Fruit fly (Drosophila melanogaster): ENCODE measurements around the gene bbg.
A peak's percentile ranks its signal among the peaks of the same experiment; 100 is the strongest.

bbg gene

dm6 chr3L:14427292-14427729 is 108.8 kb downstream of the bbg start (continued):
- TF ChIP-seq CG4318 (GFP tag; optimal IDR thresholded peaks at IDR 0.05) = no peak
- no peak for TF ChIP-seq CG11902 (GFP tag; optimal IDR thresholded peaks at IDR 0.05)
- peak; percentile 95 for TF ChIP-seq CG6854 (GFP tag; optimal IDR thresholded peaks at IDR 0.05)
- TF ChIP-seq CG8119 (GFP tag; IDR thresholded peaks at IDR 0.05) = peak; percentile 59; the same call in 2 of the 3 replicates
- TF ChIP-seq fkh (GFP tag; optimal IDR thresholded peaks at IDR 0.05) = peak; percentile 25
- no peak for TF ChIP-seq OdsH (GFP tag; optimal IDR thresholded peaks at IDR 0.05)
- peak; percentile 76; the same call in 2 of the 3 replicates for TF ChIP-seq CG6163 (GFP tag; IDR thresholded peaks at IDR 0.05)
- TF ChIP-seq CG15336 (GFP tag; IDR thresholded peaks at IDR 0.05) = peak; percentile 56; the same call in 1 of the 2 replicates
- TF ChIP-seq achi (GFP tag; optimal IDR thresholded peaks at IDR 0.05) = peak; percentile 50
- no peak for TF ChIP-seq CG11762 (GFP tag; optimal IDR thresholded peaks at IDR 0.05; ENCODE audit: insufficient read depth)
- peak; percentile 70 for TF ChIP-seq CG6808 (GFP tag; optimal IDR thresholded peaks at IDR 0.05)
- TF ChIP-seq cyc (GFP tag; optimal IDR thresholded peaks at IDR 0.05) = peak; percentile 14
- peak; percentile 70 for TF ChIP-seq topi (GFP tag; optimal IDR thresholded peaks at IDR 0.05)
- TF ChIP-seq CG10669 (GFP tag; optimal IDR thresholded peaks at IDR 0.05) = peak; percentile 49
- TF ChIP-seq fd59A (GFP tag; optimal IDR thresholded peaks at IDR 0.05) = no peak
- peak; percentile 84 for TF ChIP-seq Eip78C (GFP tag)
- TF ChIP-seq dac (GFP tag; optimal IDR thresholded peaks at IDR 0.05) = no peak

- TF ChIP-seq fd85E (GFP tag; optimal IDR thresholded peaks at IDR 0.05) (no peak), svp (GFP tag) (peak; percentile 2)
Measured at dm6 chr3L:14425076-14425475, 111.0 kb downstream of the bbg start.

- TF ChIP-seq CG8632 (GFP tag; optimal IDR thresholded peaks at IDR 0.05) (no peak), fd85E (GFP tag; optimal IDR thresholded peaks at IDR 0.05) (no peak), fkh (GFP tag; optimal IDR thresholded peaks at IDR 0.05) (no peak), Blimp-1 (GFP tag; optimal IDR thresholded peaks at IDR 0.05) (no peak), Gug (GFP tag; IDR thresholded peaks at IDR 0.05) (no peak), CG11294 (GFP tag; IDR thresholded peaks at IDR 0.05) (no peak), CG6163 (GFP tag; IDR thresholded peaks at IDR 0.05) (0 out of 3 replicates have a peak, but pooled peaks have one; percentile 19), dac (GFP tag; optimal IDR thresholded peaks at IDR 0.05) (no peak), CG3032 (tag; optimal IDR thresholded peaks at IDR 0.05) (no peak), CG15336 (GFP tag; IDR thresholded peaks at IDR 0.05) (no peak), svp (GFP tag) (peak; percentile 5), Ets21C (GFP tag; optimal IDR thresholded peaks at IDR 0.05) (no peak)
Measured at dm6 chr3L:14423638-14424037, 112.4 kb downstream of the bbg start.

- peak; percentile 90 for TF ChIP-seq Eip78C (GFP tag)
- no peak for TF ChIP-seq svp (GFP tag)
- TF ChIP-seq CG7368 (GFP tag; optimal IDR thresholded peaks at IDR 0.05) = peak; percentile 5
- TF ChIP-seq CG8119 (GFP tag; IDR thresholded peaks at IDR 0.05) = peak; percentile 59; the same call in 2 of the 3 replicates
- peak; percentile 24 for TF ChIP-seq cyc (GFP tag; optimal IDR thresholded peaks at IDR 0.05)
- TF ChIP-seq Met (GFP tag; optimal IDR thresholded peaks at IDR 0.05) = peak; percentile 31
- no peak for TF ChIP-seq vri (GFP tag; optimal IDR thresholded peaks at IDR 0.05)
- TF ChIP-seq OdsH (GFP tag; optimal IDR thresholded peaks at IDR 0.05) = peak; percentile 11
- peak; percentile 51 for TF ChIP-seq Lpt (GFP tag; optimal IDR thresholded peaks at IDR 0.05)
- no peak for TF ChIP-seq CG11902 (GFP tag; optimal IDR thresholded peaks at IDR 0.05)
- TF ChIP-seq Ets21C (GFP tag; optimal IDR thresholded peaks at IDR 0.05) = no peak
- TF ChIP-seq dsx (GFP tag; optimal IDR thresholded peaks at IDR 0.05; ENCODE audit: poor library complexity, severe bottlenecking) = no peak
- no peak for TF ChIP-seq lz (GFP tag; optimal IDR thresholded peaks at IDR 0.05)
- TF ChIP-seq Sox15 (GFP tag; optimal IDR thresholded peaks at IDR 0.05) = no peak
- TF ChIP-seq salr (GFP tag; optimal IDR thresholded peaks at IDR 0.05) = peak in 1 of 2 experiments; percentile 58
- TF ChIP-seq CG9139 (GFP tag; optimal IDR thresholded peaks at IDR 0.05) = no peak
- no peak for TF ChIP-seq CG6854 (GFP tag; optimal IDR thresholded peaks at IDR 0.05)
- no peak for TF ChIP-seq dac (GFP tag; optimal IDR thresholded peaks at IDR 0.05)
- TF ChIP-seq CG8319 (GFP tag; optimal IDR thresholded peaks at IDR 0.05) = no peak
- no peak for TF ChIP-seq CG34406 (GFP tag; optimal IDR thresholded peaks at IDR 0.05)
- TF ChIP-seq Ets96B (tag; optimal IDR thresholded peaks at IDR 0.05) = peak; percentile 39
- TF ChIP-seq CG10631 (GFP tag; optimal IDR thresholded peaks at IDR 0.05) = no peak
- TF ChIP-seq CG15336 (GFP tag; IDR thresholded peaks at IDR 0.05) = peak; percentile 66
- TF ChIP-seq esn (GFP tag; optimal IDR thresholded peaks at IDR 0.05) = no peak
- no peak for TF ChIP-seq fd85E (GFP tag; optimal IDR thresholded peaks at IDR 0.05)
- no peak for TF ChIP-seq CG32006 (GFP tag; optimal IDR thresholded peaks at IDR 0.05)
- TF ChIP-seq topi (GFP tag; optimal IDR thresholded peaks at IDR 0.05) = peak; percentile 41
- TF ChIP-seq acj6 (GFP tag; optimal IDR thresholded peaks at IDR 0.05) = peak; percentile 2
- TF ChIP-seq Sox14 (GFP tag; optimal IDR thresholded peaks at IDR 0.05) = peak; percentile 49
- TF ChIP-seq pdm3 (GFP tag; optimal IDR thresholded peaks at IDR 0.05) = peak; percentile 45
- peak; percentile 40 for TF ChIP-seq CG3032 (tag; optimal IDR thresholded peaks at IDR 0.05)
- TF ChIP-seq Hr38 (GFP tag; optimal IDR thresholded peaks at IDR 0.05) = no peak
Measured at dm6 chr3L:14422135-14422534, 113.9 kb downstream of the bbg start.

Data from whole organism, prepupa.